Worm (Caenorhabditis elegans): ENCODE data around the gene Y46D2A.2.

DNA sequence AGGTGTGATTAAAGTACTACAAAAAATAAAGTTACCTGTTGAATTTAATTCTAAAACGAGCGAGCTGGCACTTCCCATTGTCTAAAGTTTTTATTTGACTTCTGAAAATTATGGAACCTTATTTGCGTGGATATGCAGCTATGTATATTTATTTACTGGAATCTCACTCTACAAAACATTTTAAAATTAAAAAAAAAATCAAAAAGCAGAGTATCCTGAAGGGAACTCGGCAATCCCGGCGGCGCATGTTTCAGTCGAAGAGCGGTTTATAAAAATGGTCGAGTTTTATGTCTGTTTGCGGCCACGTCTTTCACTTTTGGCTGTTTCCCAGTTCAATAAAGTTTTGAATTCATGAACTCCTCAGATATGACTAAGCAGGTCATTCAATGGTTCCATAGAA, 14.0 kb upstream of the Y46D2A.2 start, which contains the start of gene F14D2.19:
- TF ChIP-seq mep-1 (tag; optimal IDR thresholded peaks at IDR 0.05) (no peak), nhr-76 (tag; optimal IDR thresholded peaks at IDR 0.05) (no peak), pha-4 (tag; optimal IDR thresholded peaks at IDR 0.05) (no peak), unc-62 (GFP tag; optimal IDR thresholded peaks at IDR 0.05) (no peak), elt-1 (tag; optimal IDR thresholded peaks at IDR 0.05; ENCODE audit: borderline replicate concordance, insufficient read depth) (no peak), lin-13 (tag; optimal IDR thresholded peaks at IDR 0.05) (no peak), nhr-237 (tag; optimal IDR thresholded peaks at IDR 0.05) (no peak), tbx-8 (GFP tag; optimal IDR thresholded peaks at IDR 0.05) (no peak), nhr-12 (tag; optimal IDR thresholded peaks at IDR 0.05) (no peak), nhr-28 (tag; optimal IDR thresholded peaks at IDR 0.05) (no peak), sptf-1 (tag; optimal IDR thresholded peaks at IDR 0.05) (no peak), ceh-39 (tag; optimal IDR thresholded peaks at IDR 0.05) (no peak), blmp-1 (tag; optimal IDR thresholded peaks at IDR 0.05) (no peak), zip-8 (tag; optimal IDR thresholded peaks at IDR 0.05) (no peak)

Data from whole organism, mixed stage, embryonic.